Worm (Caenorhabditis elegans): ENCODE measurements around the gene unc-70.
A peak's percentile ranks its signal among the peaks of the same experiment; 100 is the strongest.

ce11 chrV:6888828-6889227 lies 7.7 kb downstream of the unc-70 start:
- TF ChIP-seq snpc-4 (tag; optimal IDR thresholded peaks at IDR 0.05) (no peak), lin-15B (tag; optimal IDR thresholded peaks at IDR 0.05) (no peak), ztf-11 (tag; optimal IDR thresholded peaks at IDR 0.05) (peak in 1 of 2 experiments; percentile 6), aly-2 (tag; optimal IDR thresholded peaks at IDR 0.05) (peak; percentile 71), lsy-2 (tag; optimal IDR thresholded peaks at IDR 0.05) (peak in 1 of 2 experiments; percentile 44), nhr-237 (tag; optimal IDR thresholded peaks at IDR 0.05) (no peak), nhr-12 (tag; optimal IDR thresholded peaks at IDR 0.05) (no peak), isw-1 (GFP tag; IDR thresholded peaks at IDR 0.05) (no peak)

Measured in whole organism, L1 larva.